Fruit fly (Drosophila melanogaster) whole organism: ENCODE measurements around the gene CG9213.

Experiments used
- CG8478 ChIP-seq: fragments of >200 bp; optimal IDR thresholded peaks from 2 replicates; lab custom pipeline; 2018; ENCODE audit warnings: inconsistent platforms
- Dll ChIP-seq: fragments of >200 bp; optimal IDR thresholded peaks from 2 replicates; lab custom pipeline; 2017
- pan ChIP-seq: fragments of >200 bp; optimal IDR thresholded peaks from 2 replicates; lab custom pipeline; 2017
- psq ChIP-seq: fragments of >200 bp; optimal IDR thresholded peaks from 2 replicates; lab custom pipeline; 2017
- usp ChIP-seq: fragments of >200 bp; optimal IDR thresholded peaks from 2 replicates; lab custom pipeline; 2017; ENCODE audit warnings: missing biosample characterization, missing genetic modification characterization, mixed read lengths

- no peak for TF ChIP-seq pan (lab: Kevin White, UChicago)
- no peak for TF ChIP-seq usp (GFP tag; lab: Kevin White, UChicago)
- TF ChIP-seq psq (lab: Kevin White, UChicago): no peak
- no peak for TF ChIP-seq CG8478 (lab: Kevin White, UChicago)
- TF ChIP-seq Dll (lab: Kevin White, UChicago): no peak
These were observed 42.2 kb upstream of the CG9213 start for dm6 chrX:15616532-15616931.
